Worm (Caenorhabditis elegans): ENCODE measurements around the gene C14C11.7.

Gene C14C11.7

DNA sequence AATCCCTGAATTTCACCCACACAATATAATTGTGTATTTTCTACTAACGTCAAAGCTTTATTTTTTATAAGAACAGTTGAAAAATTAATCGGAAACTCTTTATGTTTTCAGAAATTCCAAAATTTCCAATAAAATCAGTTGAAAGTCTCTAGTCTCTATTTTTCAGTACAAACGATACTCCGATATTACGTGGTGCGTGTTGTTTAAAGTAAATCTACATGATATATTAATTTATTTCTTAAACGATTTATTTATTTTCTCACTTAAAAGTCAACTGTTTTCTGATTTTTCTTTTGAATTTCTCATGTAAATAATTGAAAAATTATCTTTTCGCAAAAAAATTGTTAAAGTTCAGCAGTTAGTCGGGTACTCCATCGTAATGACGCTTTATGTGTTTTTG is 46.3 kb upstream of the C14C11.7 start:
- TF ChIP-seq nhr-111 (GFP tag; optimal IDR thresholded peaks at IDR 0.05) = no peak
- TF ChIP-seq nhr-42 (GFP tag; IDR thresholded peaks at IDR 0.05) = no peak
- TF ChIP-seq nhr-28 (tag; optimal IDR thresholded peaks at IDR 0.05) = no peak
- no peak for TF ChIP-seq Y105C5A.15 (GFP tag; IDR thresholded peaks at IDR 0.05)
- TF ChIP-seq D1046.2 (GFP tag; IDR thresholded peaks at IDR 0.05) = no peak
- no peak for TF ChIP-seq egl-27 (tag; optimal IDR thresholded peaks at IDR 0.05)
- no peak for TF ChIP-seq nhr-41 (GFP tag; IDR thresholded peaks at IDR 0.05)
- TF ChIP-seq dmd-9 (GFP tag; IDR thresholded peaks at IDR 0.05) = no peak
- TF ChIP-seq R02D3.7 (tag; optimal IDR thresholded peaks at IDR 0.05) = peak; percentile 54
- peak; percentile 88 for TF ChIP-seq Y48G9A.11 (GFP tag; IDR thresholded peaks at IDR 0.05)

DNA sequence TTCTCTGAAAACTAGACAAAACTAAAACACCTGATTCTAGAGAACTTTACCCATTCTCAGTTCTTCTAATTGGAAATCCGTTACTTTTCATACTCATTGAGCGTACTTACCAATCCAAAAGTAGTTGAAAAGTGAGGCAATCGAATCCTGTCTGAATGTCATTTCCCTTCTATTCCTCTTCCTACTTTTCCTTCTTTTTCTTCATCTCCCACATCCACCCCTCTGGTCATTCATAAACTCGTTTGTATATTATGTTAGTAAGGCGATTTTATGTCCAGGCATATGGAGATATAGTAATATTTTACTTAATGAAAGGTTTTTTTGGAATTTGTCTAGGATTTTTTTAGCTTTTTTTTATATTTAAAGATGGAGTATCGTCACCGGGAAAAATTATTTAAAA is 42.4 kb upstream of the C14C11.7 start:
- TF ChIP-seq lin-29 (GFP tag; IDR thresholded peaks at IDR 0.05) (no peak), unc-62 (GFP tag; optimal IDR thresholded peaks at IDR 0.05 in 1 of 2) (peak in 1 of 2 experiments; percentile 52), unc-62 (tag; optimal IDR thresholded peaks at IDR 0.05) (no peak), nhr-102 (tag; optimal IDR thresholded peaks at IDR 0.05) (no peak), zfp-2 (tag; optimal IDR thresholded peaks at IDR 0.05) (no peak)

- TF ChIP-seq set-16 (GFP tag; IDR thresholded peaks at IDR 0.05) (no peak), aha-1 (tag) (peak; percentile 47)
These were observed 39.6 kb upstream of the C14C11.7 start, which contains the start of gene peli-1 for ce11 chrV:5705510-5705909. peli-1 (plus strand) TSS chrV:5705810.

- no peak for TF ChIP-seq Y75B8A.6 (GFP tag; IDR thresholded peaks at IDR 0.05)
- no peak for TF ChIP-seq F44E2.7 (GFP tag; IDR thresholded peaks at IDR 0.05)
- TF ChIP-seq pha-4 (GFP tag; IDR thresholded peaks at IDR 0.05) = no peak
- TF ChIP-seq pha-4 (tag; optimal IDR thresholded peaks at IDR 0.05) = no peak
- no peak for TF ChIP-seq tra-1 (GFP tag; IDR thresholded peaks at IDR 0.05)
- no peak for TF ChIP-seq ztf-11 (tag; optimal IDR thresholded peaks at IDR 0.05)
- no peak for TF ChIP-seq unc-130 (GFP tag; optimal IDR thresholded peaks at IDR 0.05)
- no peak for TF ChIP-seq dmd-6 (GFP tag; IDR thresholded peaks at IDR 0.05)
- TF ChIP-seq daf-19 (GFP tag; conservative IDR thresholded peaks at IDR 0.05) = no peak
- TF ChIP-seq ceh-44 (GFP tag; IDR thresholded peaks at IDR 0.05) = no peak
- no peak for TF ChIP-seq snpc-1.2 (GFP tag; IDR thresholded peaks at IDR 0.05)
These were observed 38.6 kb upstream of the C14C11.7 start for ce11 chrV:5704467-5704866.

DNA sequence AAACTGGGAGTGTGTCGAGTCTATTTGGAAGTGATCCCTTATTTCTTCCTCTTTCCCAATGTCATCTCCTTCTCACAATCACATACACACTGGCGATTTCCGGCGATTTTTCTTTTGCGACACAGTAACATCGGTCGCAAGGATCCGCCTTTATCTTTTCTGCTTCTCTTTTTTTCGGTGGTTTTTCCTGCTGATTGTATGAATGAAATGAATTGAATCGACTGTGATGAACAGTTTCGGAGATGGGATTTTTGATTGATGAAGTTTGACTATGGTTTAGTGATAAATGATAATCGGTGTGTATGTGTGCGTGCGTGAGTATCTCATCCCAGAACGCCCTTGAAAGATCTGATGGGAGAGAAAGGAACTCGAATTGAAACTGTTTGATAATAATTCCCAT is 35.2 kb upstream of the C14C11.7 start:
- TF ChIP-seq ama-1 (optimal IDR thresholded peaks at IDR 0.05) (peak; percentile 73), mxl-3 (GFP tag; optimal IDR thresholded peaks at IDR 0.05) (peak; percentile 39), hlh-11 (tag; optimal IDR thresholded peaks at IDR 0.05) (peak; percentile 68), nhr-28 (tag; optimal IDR thresholded peaks at IDR 0.05) (peak; percentile 52), mes-2 (tag; optimal IDR thresholded peaks at IDR 0.05; ENCODE audit: poor library complexity, severe bottlenecking) (no peak), nhr-25 (tag; optimal IDR thresholded peaks at IDR 0.05; ENCODE audit: borderline replicate concordance, insufficient read depth) (peak; percentile 38), ceh-28 (tag; optimal IDR thresholded peaks at IDR 0.05) (no peak), aha-1 (tag) (peak; percentile 89), tag-97 (GFP tag; IDR thresholded peaks at IDR 0.05) (no peak)
